Fruit fly (Drosophila melanogaster) whole organism, embryonic: ENCODE measurements around the gene Rpn1.
A peak's percentile ranks its signal among the peaks of the same experiment; 100 is the strongest.

Experiments
- CG10274 ChIP-seq: fragments of 200-800 bp; sonication (Bioruptor generic); optimal IDR thresholded peaks from 3 replicates; lab custom pipeline; 2017; ENCODE audit warnings: missing biosample characterization, mild to moderate bottlenecking, missing genetic modification characterization
- CG14014 ChIP-seq: fragments of 200-800 bp; sonication (Bioruptor generic); IDR thresholded peaks from 2 replicates; pipeline ENCODE4 v1.3.6; 2022; ENCODE audit warnings: missing biosample characterization, missing genetic modification characterization
- CG1529 ChIP-seq: fragments of 200-800 bp; sonication (Bioruptor generic); optimal IDR thresholded peaks from 3 replicates; lab custom pipeline; 2018; ENCODE audit warnings: missing biosample characterization, missing genetic modification characterization
- CG16779 ChIP-seq: fragments of 200-800 bp; sonication (Bioruptor generic); IDR thresholded peaks from 2 replicates; pipeline ENCODE4 v1.3.6; 2022; ENCODE audit warnings: missing biosample characterization, missing genetic modification characterization
- CG17361 ChIP-seq: fragments of 200-800 bp; sonication (Bioruptor generic); IDR thresholded peaks from 3 replicates; pipeline ENCODE4 v1.3.6; 2022; ENCODE audit warnings: missing biosample characterization, missing genetic modification characterization
- CG18476 ChIP-seq: fragments of 200-800 bp; sonication (Bioruptor generic); optimal IDR thresholded peaks from 2 replicates; lab custom pipeline; 2016; ENCODE audit warnings: missing biosample characterization, mild to moderate bottlenecking, missing genetic modification characterization
- CG2129 ChIP-seq: fragments of 200-800 bp; sonication (Bioruptor generic); IDR thresholded peaks from 2 replicates; pipeline ENCODE4 v1.3.6; 2022; ENCODE audit warnings: missing biosample characterization, missing genetic modification characterization; ENCODE audit not compliant: partially characterized antibody
- CG2202 ChIP-seq: fragments of 200-800 bp; sonication (Bioruptor generic); optimal IDR thresholded peaks from 2 replicates; lab custom pipeline; 2018; ENCODE audit warnings: missing biosample characterization, mild to moderate bottlenecking, missing genetic modification characterization
- CG30403 ChIP-seq: fragments of 200-800 bp; sonication (Bioruptor generic); optimal IDR thresholded peaks from 3 replicates; lab custom pipeline; 2016; ENCODE audit warnings: missing biosample characterization, missing genetic modification characterization
- CG31388 ChIP-seq: fragments of 200-800 bp; sonication (Bioruptor generic); optimal IDR thresholded peaks from 2 replicates; lab custom pipeline; 2016; ENCODE audit warnings: missing biosample characterization, missing genetic modification characterization
- CG5180 ChIP-seq: fragments of 200-800 bp; sonication (Bioruptor generic); optimal IDR thresholded peaks from 3 replicates; lab custom pipeline; 2017; ENCODE audit warnings: missing biosample characterization, missing genetic modification characterization, mild to moderate bottlenecking, moderate library complexity, missing genetic modification reagents
- CG5245 ChIP-seq: fragments of 200-800 bp; sonication (Bioruptor generic); optimal IDR thresholded peaks from 3 replicates; lab custom pipeline; 2016; ENCODE audit warnings: missing biosample characterization, missing genetic modification characterization
- CG6272 ChIP-seq: fragments of 200-800 bp; sonication (Bioruptor generic); IDR thresholded peaks from 2 replicates; pipeline ENCODE4 v1.3.6; 2022; ENCODE audit warnings: missing biosample characterization, missing genetic modification characterization
- CG6689 ChIP-seq: fragments of 200-800 bp; sonication (Bioruptor generic); IDR thresholded peaks from 2 replicates; pipeline ENCODE4 v1.3.6; 2022; ENCODE audit warnings: missing biosample characterization, missing genetic modification characterization
- CG7271 ChIP-seq: fragments of 200-800 bp; sonication (Bioruptor generic); optimal IDR thresholded peaks from 2 replicates; lab custom pipeline; 2018; ENCODE audit warnings: missing biosample characterization, mild to moderate bottlenecking, missing genetic modification characterization, moderate library complexity
- CG8281 ChIP-seq: fragments of 200-800 bp; sonication (Bioruptor generic); optimal IDR thresholded peaks from 2 replicates; lab custom pipeline; 2018; ENCODE audit warnings: missing biosample characterization, mild to moderate bottlenecking, missing genetic modification characterization, moderate library complexity
- CG9797 ChIP-seq: fragments of 200-800 bp; sonication (Bioruptor generic); optimal IDR thresholded peaks from 3 replicates; lab custom pipeline; 2018; ENCODE audit warnings: missing biosample characterization, mild to moderate bottlenecking, missing genetic modification characterization
- Chrac-16 ChIP-seq: fragments of 200-800 bp; sonication (Bioruptor generic); optimal IDR thresholded peaks from 3 replicates; lab custom pipeline; 2016; ENCODE audit warnings: missing biosample characterization, missing genetic modification characterization
- D ChIP-seq, 2 experiments: fragments of 200-800 bp in 1 of 2; fragments of >200 bp in 1 of 2; sonication (Bioruptor generic) in 1 of 2; optimal IDR thresholded peaks; 2 replicates in 1 of 2; 3 replicates in 1 of 2; lab custom pipeline; 2017; ENCODE audit warnings: mild to moderate bottlenecking in 1 of 2, missing biosample characterization in 1 of 2, missing genetic modification characterization in 1 of 2, missing genetic modification reagents in 1 of 2
- Deaf1 ChIP-seq: fragments of 200-800 bp; optimal IDR thresholded peaks from 3 replicates; lab custom pipeline; 2019; ENCODE audit warnings: missing biosample characterization, mild to moderate bottlenecking, missing genetic modification characterization, moderate library complexity
- Dip3 ChIP-seq: fragments of 200-800 bp; sonication (Bioruptor generic); optimal IDR thresholded peaks from 3 replicates; lab custom pipeline; 2016; ENCODE audit warnings: missing biosample characterization, missing genetic modification characterization
- Doc2 ChIP-seq: fragments of 200-800 bp; sonication (Bioruptor generic); IDR thresholded peaks from 2 replicates; pipeline ENCODE4 v1.3.6; 2022; ENCODE audit warnings: missing biosample characterization, missing genetic modification characterization
- E2f1 ChIP-seq: fragments of 200-800 bp; sonication (Bioruptor generic); IDR thresholded peaks from 2 replicates; pipeline ENCODE4 v1.3.6; 2022; ENCODE audit warnings: missing biosample characterization, missing genetic modification characterization
- Gug ChIP-seq: fragments of 200-800 bp; sonication (Bioruptor generic); IDR thresholded peaks from 4 replicates; pipeline ENCODE4 v1.3.6; 2022; ENCODE audit warnings: missing biosample characterization, missing genetic modification characterization
- HLH54F ChIP-seq: fragments of 200-800 bp; sonication (Bioruptor generic); optimal IDR thresholded peaks from 3 replicates; lab custom pipeline; 2016; ENCODE audit warnings: missing biosample characterization, missing genetic modification characterization
- Hey ChIP-seq: fragments of 200-800 bp; sonication (Bioruptor generic); optimal IDR thresholded peaks from 3 replicates; lab custom pipeline; 2018; ENCODE audit warnings: missing biosample characterization, mild to moderate bottlenecking, missing genetic modification characterization
- Lim3 ChIP-seq: fragments of 200-800 bp; sonication (Bioruptor generic); IDR thresholded peaks from 2 replicates; pipeline ENCODE4 v1.3.6; 2022; ENCODE audit warnings: missing biosample characterization, missing genetic modification characterization
- MBD-R2 ChIP-seq: fragments of 200-800 bp; sonication (Bioruptor generic); IDR thresholded peaks from 2 replicates; pipeline ENCODE4 v1.3.6; 2022; ENCODE audit warnings: missing biosample characterization, missing genetic modification characterization
- NC2α ChIP-seq: fragments of 200-800 bp; sonication (Bioruptor generic); optimal IDR thresholded peaks from 2 replicates; lab custom pipeline; 2016; ENCODE audit warnings: missing biosample characterization, missing genetic modification characterization
- Tbp ChIP-seq: fragments of >200 bp; optimal IDR thresholded peaks from 2 replicates; lab custom pipeline; 2018; ENCODE audit warnings: missing biosample characterization, missing genetic modification characterization
- YL-1 ChIP-seq: fragments of 200-800 bp; sonication (Bioruptor generic); optimal IDR thresholded peaks from 3 replicates; lab custom pipeline; 2017; ENCODE audit warnings: missing biosample characterization, mild to moderate bottlenecking, missing genetic modification characterization
- ap ChIP-seq: fragments of 200-800 bp; sonication (Bioruptor generic); IDR thresholded peaks from 2 replicates; pipeline ENCODE4 v1.3.6; 2022; ENCODE audit warnings: missing biosample characterization, missing genetic modification characterization
- chm ChIP-seq: fragments of 200-800 bp; sonication (Bioruptor generic); IDR thresholded peaks from 2 replicates; pipeline ENCODE4 v1.3.6; 2022; ENCODE audit warnings: missing biosample characterization, missing genetic modification characterization
- dmrt99B ChIP-seq: fragments of 200-800 bp; sonication (Bioruptor generic); optimal IDR thresholded peaks from 2 replicates; lab custom pipeline; 2018; ENCODE audit warnings: missing biosample characterization, mild to moderate bottlenecking, missing genetic modification characterization, moderate library complexity
- hth ChIP-seq: fragments of >200 bp; optimal IDR thresholded peaks from 2 replicates; lab custom pipeline; 2017; ENCODE audit warnings: inconsistent platforms
- inv ChIP-seq: fragments of 200-800 bp; sonication (Bioruptor generic); IDR thresholded peaks from 2 replicates; pipeline ENCODE4 v1.3.6; 2022; ENCODE audit warnings: missing biosample characterization, missing genetic modification characterization; ENCODE audit not compliant: partially characterized antibody
- jigr1 ChIP-seq: fragments of 200-800 bp; sonication (Bioruptor generic); IDR thresholded peaks from 3 replicates; pipeline ENCODE4 v1.3.6; 2022; ENCODE audit warnings: missing biosample characterization, missing genetic modification characterization
- knrl ChIP-seq: fragments of 200-800 bp; sonication (Bioruptor generic); IDR thresholded peaks from 3 replicates; pipeline ENCODE4 v1.3.6; 2022; ENCODE audit warnings: missing biosample characterization, missing genetic modification characterization; ENCODE audit not compliant: partially characterized antibody
- luna ChIP-seq: fragments of 200-800 bp; sonication (Bioruptor generic); optimal IDR thresholded peaks from 2 replicates; lab custom pipeline; 2016; ENCODE audit warnings: missing biosample characterization, missing genetic modification characterization
- nerfin-2 ChIP-seq: fragments of 200-800 bp; sonication (Bioruptor generic); IDR thresholded peaks from 2 replicates; pipeline ENCODE4 v1.3.6; 2022; ENCODE audit warnings: missing biosample characterization, missing genetic modification characterization; ENCODE audit not compliant: partially characterized antibody
- pho ChIP-seq: fragments of 200-800 bp; sonication (Bioruptor generic); optimal IDR thresholded peaks from 2 replicates; lab custom pipeline; 2016; ENCODE audit warnings: missing biosample characterization, missing genetic modification characterization
- pros ChIP-seq: fragments of 200-800 bp; sonication (Bioruptor generic); optimal IDR thresholded peaks from 3 replicates; lab custom pipeline; 2019; ENCODE audit warnings: missing biosample characterization, mild to moderate bottlenecking, missing genetic modification characterization, moderate library complexity
- row ChIP-seq: fragments of 200-800 bp; sonication (Bioruptor generic); IDR thresholded peaks from 3 replicates; pipeline ENCODE4 v1.3.6; 2022; ENCODE audit warnings: missing biosample characterization, missing genetic modification characterization
- scrt ChIP-seq: fragments of 200-800 bp; sonication (Bioruptor generic); optimal IDR thresholded peaks from 2 replicates; lab custom pipeline; 2018; ENCODE audit warnings: missing biosample characterization, mild to moderate bottlenecking, missing genetic modification characterization, moderate library complexity
- vnd ChIP-seq: fragments of 200-800 bp; sonication (Bioruptor generic); IDR thresholded peaks from 3 replicates; pipeline ENCODE4 v1.3.6; 2022; ENCODE audit warnings: missing biosample characterization, missing genetic modification characterization; ENCODE audit not compliant: partially characterized antibody
- wor ChIP-seq: fragments of 200-800 bp; sonication (Bioruptor generic); IDR thresholded peaks from 2 replicates; pipeline ENCODE4 v1.3.6; 2022; ENCODE audit warnings: missing biosample characterization, missing genetic modification characterization
- zf30C ChIP-seq: fragments of 200-800 bp; sonication (Bioruptor generic); optimal IDR thresholded peaks from 3 replicates; lab custom pipeline; 2018; ENCODE audit warnings: missing biosample characterization, mild to moderate bottlenecking, missing genetic modification characterization
- zfh1 ChIP-seq: fragments of 200-800 bp; sonication (Bioruptor generic); IDR thresholded peaks from 3 replicates; pipeline ENCODE4 v1.3.6; 2022; ENCODE audit warnings: missing biosample characterization, missing genetic modification characterization

Gene Rpn1

dm6 chr3L:19906780-19907705 lies 7.8 kb upstream of the Rpn1 start (continued):
- TF ChIP-seq CG16779 (GFP tag; lab: Robert Waterston, UW), result peak; percentile 44; the same call in 1 of the 2 replicates
- TF ChIP-seq Chrac-16, result no peak
- peak; percentile 17 for TF ChIP-seq YL-1 (GFP tag; lab: Kevin White, UChicago)
- peak; percentile 40; the same call in 1 of the 3 replicates for TF ChIP-seq CG17361
- TF ChIP-seq Doc2 (GFP tag; lab: Robert Waterston, UW), result no peak
- peak; percentile 71 for TF ChIP-seq CG2202 (tag; lab: Kevin White, UChicago)
- TF ChIP-seq hth (lab: Kevin White, UChicago), result no peak
- no peak for TF ChIP-seq nerfin-2 (GFP tag; lab: Robert Waterston, UW)
- TF ChIP-seq jigr1, result no peak
- TF ChIP-seq wor (GFP tag; lab: Robert Waterston, UW), result no peak
- peak; percentile 19 for TF ChIP-seq CG31388
- peak; percentile 78 for TF ChIP-seq CG1529
- peak; percentile 11 for TF ChIP-seq CG18476
- no peak for TF ChIP-seq Dip3 (GFP tag; lab: Kevin White, UChicago)
- no peak for TF ChIP-seq CG2129 (GFP tag; lab: Robert Waterston, UW)
- peak; percentile 4 for TF ChIP-seq CG7271 (tag; lab: Kevin White, UChicago)
- TF ChIP-seq Tbp, result no peak
- TF ChIP-seq inv (GFP tag; lab: Robert Waterston, UW), result no peak
- TF ChIP-seq CG9797 (GFP tag; lab: Kevin White, UChicago), result peak; percentile 34
- no peak for TF ChIP-seq Deaf1 (tag; lab: Kevin White, UChicago)
- no peak for TF ChIP-seq knrl
- peak; percentile 84 for TF ChIP-seq chm (GFP tag; lab: Robert Waterston, UW)
- TF ChIP-seq CG5180 (GFP tag; lab: Kevin White, UChicago), result peak; percentile 50
- no peak for TF ChIP-seq Lim3 (GFP tag; lab: Robert Waterston, UW)
- TF ChIP-seq MBD-R2 (GFP tag; lab: Robert Waterston, UW), result peak; percentile 12; the same call in 1 of the 2 replicates
- peak; percentile 57 for TF ChIP-seq CG5245
- no peak for TF ChIP-seq CG8281
- TF ChIP-seq CG6689 (GFP tag; lab: Robert Waterston, UW), result peak; percentile 23; the same call in 1 of the 2 replicates
- TF ChIP-seq dmrt99B (tag; lab: Kevin White, UChicago), result peak; percentile 65
- peak; percentile 18 for TF ChIP-seq CG10274 (GFP tag; lab: Kevin White, UChicago)
- TF ChIP-seq zf30C (GFP tag; lab: Kevin White, UChicago), result peak; percentile 69
- peak; percentile 0 for TF ChIP-seq HLH54F (GFP tag; lab: Kevin White, UChicago)
- TF ChIP-seq luna, result no peak
- peak; percentile 71; the same call in 2 of the 3 replicates for TF ChIP-seq zfh1 (GFP tag; lab: Robert Waterston, UW)
- TF ChIP-seq CG6272 (GFP tag; lab: Robert Waterston, UW), result no peak
- peak; percentile 57; the same call in 1 of the 2 replicates for TF ChIP-seq E2f1 (GFP tag; lab: Robert Waterston, UW)
- TF ChIP-seq pros (GFP tag; lab: Kevin White, UChicago), result peak; percentile 73
- peak; percentile 25 for TF ChIP-seq Hey (tag; lab: Kevin White, UChicago)
- peak; percentile 65 for TF ChIP-seq D (optimal IDR thresholded peaks at IDR 0.05; lab: Kevin White, UChicago)
- TF ChIP-seq D (GFP tag; optimal IDR thresholded peaks at IDR 0.05; lab: Kevin White, UChicago), result peak; percentile 62
- peak; percentile 58 for TF ChIP-seq pho (GFP tag; lab: Kevin White, UChicago)
- TF ChIP-seq scrt (GFP tag; lab: Kevin White, UChicago), result peak; percentile 34
- TF ChIP-seq Gug (GFP tag; lab: Robert Waterston, UW), result no peak
- TF ChIP-seq row (GFP tag; lab: Robert Waterston, UW), result no peak
- TF ChIP-seq ap (GFP tag; lab: Robert Waterston, UW), result peak; percentile 27; the same call in 1 of the 2 replicates
- peak; percentile 11 for TF ChIP-seq CG30403 (GFP tag; lab: Kevin White, UChicago)
- TF ChIP-seq vnd (GFP tag; lab: Robert Waterston, UW), result no peak
- TF ChIP-seq NC2α (GFP tag; lab: Kevin White, UChicago), result peak; percentile 12
- peak; percentile 67; the same call in 1 of the 2 replicates for TF ChIP-seq CG14014 (GFP tag; lab: Robert Waterston, UW)
